Worm (Caenorhabditis elegans) whole organism, L2 larva: ENCODE results near the gene frpr-18.

Experiments
- C34F6.9 ChIP-seq: fragments of 150-350 bp; optimal IDR thresholded peaks from 2 replicates; lab custom pipeline; 2014; ENCODE audit warnings: missing biosample characterization, missing genetic modification characterization
- F13H6.1 ChIP-seq: sonication (generic microtip); optimal IDR thresholded peaks from 2 replicates; lab custom pipeline; 2016; ENCODE audit warnings: missing genetic modification characterization, missing compliant biosample characterization
- R02D3.7 ChIP-seq: fragments of 150-350 bp; optimal IDR thresholded peaks from 2 replicates; lab custom pipeline; 2014; ENCODE audit warnings: missing biosample characterization, missing genetic modification characterization
- Y55F3AM.14 ChIP-seq: fragments of 200-800 bp; sonication (Bioruptor generic); optimal IDR thresholded peaks from 2 replicates; lab custom pipeline; 2018; ENCODE audit warnings: mild to moderate bottlenecking, missing genetic modification characterization, missing compliant biosample characterization
- ZK546.5 ChIP-seq: sonication (generic microtip); optimal IDR thresholded peaks from 2 replicates; lab custom pipeline; 2017; ENCODE audit warnings: missing biosample characterization, missing genetic modification characterization
- alr-1 ChIP-seq: fragments of 150-350 bp; optimal IDR thresholded peaks from 2 replicates; lab custom pipeline; 2014; ENCODE audit warnings: missing biosample characterization, missing genetic modification characterization
- aly-2 ChIP-seq: fragments of 150-350 bp; optimal IDR thresholded peaks from 2 replicates; lab custom pipeline; 2014; ENCODE audit warnings: missing biosample characterization, missing genetic modification characterization
- ama-1 ChIP-seq: fragments of 150-350 bp; optimal IDR thresholded peaks from 2 replicates; lab custom pipeline; 2018; ENCODE audit warnings: inconsistent platforms
- blmp-1 ChIP-seq: sonication (generic microtip); optimal IDR thresholded peaks from 2 replicates; lab custom pipeline; 2017; ENCODE audit warnings: missing genetic modification characterization, mild to moderate bottlenecking, missing compliant biosample characterization, antibody characterized with exemption, moderate library complexity; ENCODE audit not compliant: insufficient read depth
- ceh-16 ChIP-seq: fragments of 150-350 bp; optimal IDR thresholded peaks from 2 replicates; lab custom pipeline; 2014; ENCODE audit warnings: missing biosample characterization, missing genetic modification characterization
- ceh-82 ChIP-seq: fragments of 150-350 bp; optimal IDR thresholded peaks from 2 replicates; lab custom pipeline; 2014; ENCODE audit warnings: missing biosample characterization, missing genetic modification characterization
- crh-2 ChIP-seq: sonication (generic microtip); optimal IDR thresholded peaks from 2 replicates; lab custom pipeline; 2017; ENCODE audit warnings: missing biosample characterization, missing genetic modification characterization
- dmd-4 ChIP-seq: sonication (generic microtip); optimal IDR thresholded peaks from 2 replicates; lab custom pipeline; 2017; ENCODE audit warnings: missing biosample characterization, missing genetic modification characterization
- elt-1 ChIP-seq: fragments of 150-350 bp; optimal IDR thresholded peaks from 2 replicates; lab custom pipeline; 2014; ENCODE audit warnings: missing biosample characterization, missing genetic modification characterization
- fos-1 ChIP-seq: fragments of 150-350 bp; optimal IDR thresholded peaks from 2 replicates; lab custom pipeline; 2014; ENCODE audit warnings: missing biosample characterization, missing genetic modification characterization
- gmeb-1 ChIP-seq: fragments of 150-350 bp; optimal IDR thresholded peaks from 2 replicates; lab custom pipeline; 2014; ENCODE audit warnings: missing biosample characterization, missing genetic modification characterization
- lin-11 ChIP-seq: fragments of 150-350 bp; sonication (generic microtip); optimal IDR thresholded peaks from 2 replicates; lab custom pipeline; 2014; ENCODE audit warnings: missing biosample characterization, missing genetic modification characterization, inconsistent platforms, mixed read lengths
- lin-13 ChIP-seq: fragments of 150-350 bp; optimal IDR thresholded peaks from 2 replicates; lab custom pipeline; 2014; ENCODE audit warnings: missing biosample characterization, missing genetic modification reagents, missing genetic modification characterization
- lin-39 ChIP-seq: fragments of 150-350 bp; optimal IDR thresholded peaks from 2 replicates; lab custom pipeline; 2014; ENCODE audit warnings: missing biosample characterization, missing genetic modification reagents, missing genetic modification characterization
- lsy-2 ChIP-seq, 2 experiments: fragments of 150-350 bp in 1 of 2; sonication (generic microtip) in 1 of 2; optimal IDR thresholded peaks; 2 replicates each; lab custom pipeline; 2014 to 2017; ENCODE audit warnings: missing biosample characterization in 2 of 2, missing genetic modification characterization in 2 of 2
- mab-5 ChIP-seq: fragments of 150-350 bp; optimal IDR thresholded peaks from 2 replicates; lab custom pipeline; 2014; ENCODE audit warnings: missing biosample characterization, missing genetic modification characterization
- mbf-1 ChIP-seq: sonication (generic microtip); optimal IDR thresholded peaks from 2 replicates; lab custom pipeline; 2017; ENCODE audit warnings: missing biosample characterization, missing genetic modification characterization
- nhr-10 ChIP-seq: sonication (generic microtip); optimal IDR thresholded peaks from 2 replicates; lab custom pipeline; 2017; ENCODE audit warnings: missing biosample characterization, missing genetic modification characterization
- nhr-11 ChIP-seq: fragments of 150-350 bp; optimal IDR thresholded peaks from 2 replicates; lab custom pipeline; 2014; ENCODE audit warnings: missing biosample characterization, missing genetic modification characterization
- nhr-12 ChIP-seq: fragments of 150-350 bp; optimal IDR thresholded peaks from 2 replicates; lab custom pipeline; 2014; ENCODE audit warnings: missing biosample characterization, missing genetic modification characterization
- nhr-129 ChIP-seq: fragments of 150-350 bp; optimal IDR thresholded peaks from 2 replicates; lab custom pipeline; 2014; ENCODE audit warnings: missing biosample characterization, missing genetic modification characterization
- nhr-21 ChIP-seq: fragments of 150-350 bp; optimal IDR thresholded peaks from 2 replicates; lab custom pipeline; 2014; ENCODE audit warnings: missing biosample characterization, missing genetic modification characterization
- nhr-23 ChIP-seq: fragments of 150-350 bp; optimal IDR thresholded peaks from 2 replicates; lab custom pipeline; 2014; ENCODE audit warnings: missing biosample characterization, missing genetic modification reagents, missing genetic modification characterization
- nhr-237 ChIP-seq: fragments of 150-350 bp; optimal IDR thresholded peaks from 2 replicates; lab custom pipeline; 2014; ENCODE audit warnings: missing biosample characterization, missing genetic modification characterization
- nhr-25 ChIP-seq: fragments of 150-350 bp; sonication (generic microtip); optimal IDR thresholded peaks from 3 replicates; lab custom pipeline; 2014; ENCODE audit warnings: missing biosample characterization, missing genetic modification characterization
- nhr-77 ChIP-seq: fragments of 150-350 bp; optimal IDR thresholded peaks from 2 replicates; lab custom pipeline; 2014; ENCODE audit warnings: missing biosample characterization, missing genetic modification characterization
- peb-1 ChIP-seq: fragments of 150-350 bp; optimal IDR thresholded peaks from 2 replicates; lab custom pipeline; 2014; ENCODE audit warnings: missing biosample characterization, missing genetic modification characterization
- skn-1 ChIP-seq: sonication (generic microtip); optimal IDR thresholded peaks from 2 replicates; lab custom pipeline; 2017; ENCODE audit warnings: missing biosample characterization, missing genetic modification characterization
- sma-3 ChIP-seq: sonication (generic microtip); optimal IDR thresholded peaks from 2 replicates; lab custom pipeline; 2016; ENCODE audit warnings: missing genetic modification reagents, missing genetic modification characterization, missing compliant biosample characterization
- sma-9 ChIP-seq, 2 experiments: fragments of 150-350 bp in 1 of 2; sonication (generic microtip) in 1 of 2; optimal IDR thresholded peaks; 2 replicates each; lab custom pipeline; 2014 to 2016; ENCODE audit warnings: missing genetic modification characterization in 2 of 2, mild to moderate bottlenecking in 1 of 2, missing biosample characterization in 1 of 2, missing compliant biosample characterization in 1 of 2, missing genetic modification reagents in 1 of 2, moderate library complexity in 1 of 2
- snpc-4 ChIP-seq: fragments of 150-350 bp; optimal IDR thresholded peaks from 2 replicates; lab custom pipeline; 2014; ENCODE audit warnings: missing biosample characterization, missing genetic modification characterization
- unc-55 ChIP-seq: fragments of 150-350 bp; sonication (generic microtip); optimal IDR thresholded peaks from 3 replicates; lab custom pipeline; 2014; ENCODE audit warnings: missing biosample characterization, missing genetic modification reagents, missing genetic modification characterization
- unc-62 ChIP-seq: fragments of 150-350 bp; optimal IDR thresholded peaks from 2 replicates; lab custom pipeline; 2014; ENCODE audit warnings: missing biosample characterization, missing genetic modification reagents, missing genetic modification characterization
- zag-1 ChIP-seq: fragments of 150-350 bp; optimal IDR thresholded peaks from 2 replicates; lab custom pipeline; 2014; ENCODE audit warnings: missing biosample characterization, missing genetic modification characterization
- ztf-1 ChIP-seq: fragments of 200-800 bp; sonication (Bioruptor generic); conservative IDR thresholded peaks from 2 replicates; pipeline ENCODE4 v1.3.6; 2022; ENCODE audit warnings: missing genetic modification characterization, missing compliant biosample characterization
- ztf-11 ChIP-seq: sonication (generic microtip); optimal IDR thresholded peaks from 2 replicates; lab custom pipeline; 2017; ENCODE audit warnings: missing biosample characterization, missing genetic modification characterization
- ztf-4 ChIP-seq: fragments of 150-350 bp; optimal IDR thresholded peaks from 2 replicates; lab custom pipeline; 2014; ENCODE audit warnings: missing biosample characterization, missing genetic modification characterization

frpr-18 gene

DNA sequence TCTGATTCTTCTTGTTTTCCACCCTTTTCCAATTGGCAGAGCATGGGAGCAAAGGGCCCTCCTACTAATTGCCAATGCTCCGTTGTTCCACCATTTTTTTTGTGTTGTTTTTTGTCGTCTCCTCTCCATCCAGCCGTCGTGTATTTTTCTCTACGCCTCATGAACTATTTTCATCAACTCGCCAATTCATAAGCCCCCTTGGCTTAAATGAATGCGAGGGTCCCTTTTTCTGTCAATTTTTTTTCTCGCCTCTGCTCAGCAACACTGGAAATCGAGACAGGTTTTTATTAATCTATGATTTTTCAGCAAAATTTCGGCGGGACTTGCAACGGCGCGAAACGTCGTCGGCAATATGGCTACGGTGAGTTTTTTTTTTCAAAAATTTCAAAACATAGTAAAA lies 10.9 kb downstream of the frpr-18 start, which contains the start of gene unc-70:
Gene unc-70 (plus strand): TSS at position 301 of the 400 bp plus-strand sequence.
- TF ChIP-seq sma-9 (GFP tag; optimal IDR thresholded peaks at IDR 0.05; lab: Kevin White, UChicago): no peak
- no peak for TF ChIP-seq sma-9 (tag; optimal IDR thresholded peaks at IDR 0.05; lab: Kevin White, UChicago)
- no peak for TF ChIP-seq nhr-12 (tag; lab: Kevin White, UChicago)
- no peak for TF ChIP-seq R02D3.7 (tag; lab: Kevin White, UChicago)
- peak; percentile 5 for TF ChIP-seq unc-55 (GFP tag; lab: Kevin White, UChicago)
- no peak for TF ChIP-seq peb-1 (tag; lab: Kevin White, UChicago)

DNA sequence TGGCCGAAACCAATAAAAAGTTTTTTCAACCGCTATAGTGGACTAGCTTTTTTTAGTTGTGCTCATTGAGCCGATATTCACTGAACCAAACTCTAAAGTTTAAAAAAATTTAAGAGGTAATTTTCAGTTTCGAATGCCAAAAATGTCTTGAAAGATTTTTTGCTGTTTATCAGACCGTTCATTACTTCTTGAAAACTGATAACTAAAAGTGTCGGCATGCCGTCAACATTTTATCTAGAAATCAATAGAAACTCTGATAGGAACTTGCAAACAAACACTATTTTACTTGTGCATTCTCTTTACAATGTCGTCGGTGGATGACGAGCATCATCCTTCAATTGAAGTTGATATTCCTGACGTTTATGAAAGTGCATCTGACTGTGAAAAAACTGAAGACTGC lies 11.6 kb downstream of the frpr-18 start:
- peak; percentile 59 for TF ChIP-seq fos-1 (tag; lab: Kevin White, UChicago)
- TF ChIP-seq zag-1: no peak

- no peak for TF ChIP-seq unc-55 (GFP tag; lab: Kevin White, UChicago)
- TF ChIP-seq aly-2: no peak
- TF ChIP-seq lin-13 (GFP tag; lab: Kevin White, UChicago): no peak
- no peak for TF ChIP-seq crh-2 (tag; lab: Kevin White, UChicago)
- TF ChIP-seq fos-1 (tag; lab: Kevin White, UChicago): no peak
- no peak for TF ChIP-seq Y55F3AM.14
- TF ChIP-seq gmeb-1: no peak
- TF ChIP-seq elt-1 (tag; lab: Kevin White, UChicago): no peak
- TF ChIP-seq nhr-237 (tag; lab: Kevin White, UChicago): no peak
- TF ChIP-seq lin-39: no peak
- TF ChIP-seq ztf-11 (tag; lab: Kevin White, UChicago): no peak
- no peak for TF ChIP-seq ZK546.5
- TF ChIP-seq lin-11: no peak
- TF ChIP-seq nhr-25: no peak
- TF ChIP-seq peb-1 (tag; lab: Kevin White, UChicago): no peak
Measured at ce11 chrV:6882452-6882939, 12.4 kb downstream of the frpr-18 start.

ce11 chrV:6885070-6885469 lies 15.0 kb downstream of the frpr-18 start:
- no peak for TF ChIP-seq ztf-11 (tag; lab: Kevin White, UChicago)
- TF ChIP-seq unc-62: no peak
- no peak for TF ChIP-seq sma-9 (GFP tag; optimal IDR thresholded peaks at IDR 0.05; lab: Kevin White, UChicago)
- no peak for TF ChIP-seq sma-9 (tag; optimal IDR thresholded peaks at IDR 0.05; lab: Kevin White, UChicago)
- no peak for TF ChIP-seq snpc-4
- TF ChIP-seq sma-3: no peak
- no peak for TF ChIP-seq nhr-21
- no peak for TF ChIP-seq crh-2 (tag; lab: Kevin White, UChicago)
- TF ChIP-seq lin-39: no peak
- TF ChIP-seq nhr-12 (tag; lab: Kevin White, UChicago): no peak
- TF ChIP-seq dmd-4: no peak
- TF ChIP-seq nhr-237 (tag; lab: Kevin White, UChicago): no peak
- no peak for TF ChIP-seq ztf-4 (tag; lab: Kevin White, UChicago)
- no peak for TF ChIP-seq C34F6.9 (tag; lab: Kevin White, UChicago)
- TF ChIP-seq elt-1 (tag; lab: Kevin White, UChicago): no peak
- TF ChIP-seq nhr-129 (tag; lab: Kevin White, UChicago): no peak
- no peak for TF ChIP-seq nhr-11
- no peak for TF ChIP-seq nhr-77 (tag; lab: Kevin White, UChicago)
- TF ChIP-seq blmp-1 (tag; lab: Kevin White, UChicago): no peak
- TF ChIP-seq R02D3.7 (tag; lab: Kevin White, UChicago): no peak
- TF ChIP-seq zag-1: no peak

- no peak for TF ChIP-seq nhr-23 (tag; lab: Kevin White, UChicago)
- no peak for TF ChIP-seq ztf-1
- peak; percentile 75 for TF ChIP-seq fos-1 (tag; lab: Kevin White, UChicago)
- peak; percentile 11 for TF ChIP-seq C34F6.9 (tag; lab: Kevin White, UChicago)
- no peak for TF ChIP-seq nhr-237 (tag; lab: Kevin White, UChicago)
- TF ChIP-seq nhr-10 (tag; lab: Kevin White, UChicago): peak; percentile 22
- no peak for TF ChIP-seq lin-11
- TF ChIP-seq ztf-11 (tag; lab: Kevin White, UChicago): no peak
- TF ChIP-seq peb-1 (tag; lab: Kevin White, UChicago): no peak
- no peak for TF ChIP-seq lin-13 (GFP tag; lab: Kevin White, UChicago)
- TF ChIP-seq mab-5 (tag; lab: Kevin White, UChicago): no peak
- no peak for TF ChIP-seq aly-2
- TF ChIP-seq nhr-21: peak; percentile 79
- peak; percentile 53 for TF ChIP-seq unc-55 (GFP tag; lab: Kevin White, UChicago)
- TF ChIP-seq ceh-82 (tag; lab: Kevin White, UChicago): no peak
- peak; percentile 2 to 36 for TF ChIP-seq lsy-2 (tag; optimal IDR thresholded peaks at IDR 0.05; lab: Kevin White, UChicago)
- TF ChIP-seq gmeb-1: peak; percentile 27
- peak; percentile 53 for TF ChIP-seq nhr-129 (tag; lab: Kevin White, UChicago)
- TF ChIP-seq crh-2 (tag; lab: Kevin White, UChicago): peak; percentile 53
- TF ChIP-seq sma-3: peak; percentile 64
- no peak for TF ChIP-seq mbf-1 (tag; lab: Kevin White, UChicago)
- TF ChIP-seq unc-62: no peak
- TF ChIP-seq R02D3.7 (tag; lab: Kevin White, UChicago): no peak
- TF ChIP-seq ama-1 (lab: Kevin White, UChicago): no peak
- TF ChIP-seq ceh-16 (tag; lab: Kevin White, UChicago): no peak
- TF ChIP-seq zag-1: no peak
- peak; percentile 72 for TF ChIP-seq sma-9 (GFP tag; optimal IDR thresholded peaks at IDR 0.05; lab: Kevin White, UChicago)
- TF ChIP-seq sma-9 (tag; optimal IDR thresholded peaks at IDR 0.05; lab: Kevin White, UChicago): no peak
- TF ChIP-seq skn-1: no peak
- no peak for TF ChIP-seq dmd-4
- no peak for TF ChIP-seq alr-1 (tag; lab: Kevin White, UChicago)
- TF ChIP-seq F13H6.1 (tag; lab: Kevin White, UChicago): peak; percentile 60
Measured at ce11 chrV:6888828-6889227, 18.7 kb downstream of the frpr-18 start.
